Worm (Caenorhabditis elegans) whole organism, L1 larva: ENCODE data around the gene mdt-21.
A peak's percentile ranks its signal among the peaks of the same experiment; 100 is the strongest.

Experiments used
- C04F5.9 ChIP-seq: sonication (generic microtip); optimal IDR thresholded peaks from 2 replicates; lab custom pipeline; 2016; ENCODE audit warnings: missing genetic modification characterization, missing compliant biosample characterization
- C34B4.2 ChIP-seq: sonication (generic microtip); optimal IDR thresholded peaks from 2 replicates; lab custom pipeline; 2017; ENCODE audit warnings: mild to moderate bottlenecking, missing genetic modification characterization, missing compliant biosample characterization
- alr-1 ChIP-seq: fragments of 200-800 bp; sonication (Bioruptor generic); optimal IDR thresholded peaks from 2 replicates; lab custom pipeline; 2018; ENCODE audit warnings: borderline replicate concordance, mild to moderate bottlenecking, missing genetic modification characterization, missing compliant biosample characterization
- blmp-1 ChIP-seq: fragments of 150-350 bp; optimal IDR thresholded peaks from 2 replicates; lab custom pipeline; 2014; ENCODE audit warnings: missing biosample characterization, missing genetic modification characterization
- ceh-63 ChIP-seq: fragments of 200-800 bp; sonication (Bioruptor generic); optimal IDR thresholded peaks from 2 replicates; lab custom pipeline; 2018; ENCODE audit warnings: mild to moderate bottlenecking, missing genetic modification characterization, missing compliant biosample characterization
- ceh-8 ChIP-seq: fragments of 200-800 bp; sonication (Bioruptor generic); optimal IDR thresholded peaks from 2 replicates; lab custom pipeline; 2018; ENCODE audit warnings: mild to moderate bottlenecking, missing genetic modification characterization, moderate library complexity, missing compliant biosample characterization
- ceh-82 ChIP-seq, 3 experiments: fragments of 150-350 bp in 1 of 3; sonication (generic microtip) in 2 of 3; optimal IDR thresholded peaks; 2 replicates each; lab custom pipeline; 2014 to 2017; ENCODE audit warnings: missing biosample characterization in 3 of 3, missing genetic modification characterization in 3 of 3
- ceh-88 ChIP-seq: fragments of 200-800 bp; sonication (Bioruptor generic); IDR thresholded peaks from 2 replicates; pipeline ENCODE4 v1.3.6; 2022; ENCODE audit warnings: missing genetic modification characterization, missing compliant biosample characterization
- ceh-90 ChIP-seq: sonication (generic microtip); optimal IDR thresholded peaks from 2 replicates; lab custom pipeline; 2016; ENCODE audit warnings: missing genetic modification characterization, missing compliant biosample characterization
- dpl-1 ChIP-seq, 3 experiments: fragments of 150-350 bp in 2 of 3; sonication (generic microtip) in 1 of 3; optimal IDR thresholded peaks; 2 replicates each; lab custom pipeline; 2014 to 2017; ENCODE audit warnings: missing biosample characterization in 3 of 3, missing genetic modification characterization in 3 of 3, missing genetic modification reagents in 3 of 3
- efl-1 ChIP-seq, 4 experiments: fragments of 150-350 bp; optimal IDR thresholded peaks in 3 of 4; peaks in 1 of 4; 1 replicate in 1 of 4; 2 replicates in 3 of 4; lab custom pipeline; 2014; ENCODE audit warnings: missing biosample characterization in 2 of 4, missing genetic modification characterization in 2 of 4, missing genetic modification reagents in 2 of 4
- efl-3 ChIP-seq: fragments of 200-800 bp; sonication (Bioruptor generic); optimal IDR thresholded peaks from 2 replicates; lab custom pipeline; 2018; ENCODE audit warnings: mild to moderate bottlenecking, missing genetic modification characterization, missing compliant biosample characterization
- egl-13 ChIP-seq: sonication (generic microtip); optimal IDR thresholded peaks from 2 replicates; lab custom pipeline; 2016; ENCODE audit warnings: missing genotype, missing genetic modification reagents, missing genetic modification characterization, missing compliant biosample characterization
- egl-27 ChIP-seq, 2 experiments: fragments of 150-350 bp in 1 of 2; sonication (generic microtip); optimal IDR thresholded peaks; 3 replicates each; lab custom pipeline; 2017 to 2018; ENCODE audit warnings: missing biosample characterization in 2 of 2, missing genetic modification characterization in 2 of 2, missing genetic modification reagents in 2 of 2
- elt-2 ChIP-seq: sonication (generic microtip); optimal IDR thresholded peaks from 2 replicates; lab custom pipeline; 2016; ENCODE audit warnings: missing genetic modification characterization, mild to moderate bottlenecking, inconsistent platforms, missing compliant biosample characterization, missing genetic modification reagents
- fkh-4 ChIP-seq: sonication (generic microtip); optimal IDR thresholded peaks from 2 replicates; lab custom pipeline; 2016; ENCODE audit warnings: missing compliant biosample characterization, missing genetic modification characterization, borderline replicate concordance
- grh-1 ChIP-seq: fragments of 200-800 bp; sonication (Bioruptor generic); IDR thresholded peaks from 2 replicates; pipeline ENCODE4 v1.3.6; 2022; ENCODE audit warnings: missing genetic modification reagents, missing genetic modification characterization, missing compliant biosample characterization
- hpl-2 ChIP-seq: fragments of 150-350 bp; optimal IDR thresholded peaks from 2 replicates; lab custom pipeline; 2014; ENCODE audit warnings: missing biosample characterization, missing genetic modification reagents, missing genetic modification characterization
- jun-1 ChIP-seq: fragments of 150-350 bp; optimal IDR thresholded peaks from 2 replicates; lab custom pipeline; 2014; ENCODE audit warnings: missing biosample characterization, missing genetic modification reagents, missing genetic modification characterization
- lin-13 ChIP-seq: fragments of 150-350 bp; optimal IDR thresholded peaks from 2 replicates; lab custom pipeline; 2014; ENCODE audit warnings: missing biosample characterization, missing genetic modification reagents, missing genetic modification characterization
- lin-14 ChIP-seq: fragments of 200-800 bp; sonication (Bioruptor generic); optimal IDR thresholded peaks from 2 replicates; lab custom pipeline; 2018; ENCODE audit warnings: mild to moderate bottlenecking, missing genetic modification characterization, moderate library complexity, missing compliant biosample characterization
- lin-35 ChIP-seq, 2 experiments: fragments of 150-350 bp; optimal IDR thresholded peaks; 2 replicates each; lab custom pipeline; 2014; ENCODE audit warnings: missing biosample characterization in 2 of 2, missing genetic modification characterization in 2 of 2, missing genetic modification reagents in 2 of 2
- lsy-2 ChIP-seq, 2 experiments: fragments of 150-350 bp; optimal IDR thresholded peaks; 2 replicates each; lab custom pipeline; 2014; ENCODE audit warnings: missing biosample characterization in 2 of 2, missing genetic modification characterization in 2 of 2
- mab-9 ChIP-seq: fragments of 200-800 bp; sonication (Bioruptor generic); IDR thresholded peaks from 2 replicates; pipeline ENCODE4 v1.3.6; 2022; ENCODE audit warnings: missing genetic modification reagents, missing genetic modification characterization, missing compliant biosample characterization
- mef-2 ChIP-seq: fragments of 150-350 bp; optimal IDR thresholded peaks from 2 replicates; lab custom pipeline; 2014; ENCODE audit warnings: missing biosample characterization, missing genetic modification characterization
- mep-1 ChIP-seq: fragments of 150-350 bp; optimal IDR thresholded peaks from 2 replicates; lab custom pipeline; 2014; ENCODE audit warnings: missing biosample characterization, missing genetic modification characterization
- nhr-12 ChIP-seq: sonication (generic microtip); optimal IDR thresholded peaks from 2 replicates; lab custom pipeline; 2017; ENCODE audit warnings: missing biosample characterization, missing genetic modification characterization
- nhr-237 ChIP-seq: fragments of 150-350 bp; optimal IDR thresholded peaks from 2 replicates; lab custom pipeline; 2014; ENCODE audit warnings: missing biosample characterization, missing genetic modification characterization
- nhr-28 ChIP-seq: fragments of 150-350 bp; optimal IDR thresholded peaks from 2 replicates; lab custom pipeline; 2014; ENCODE audit warnings: missing biosample characterization, missing genetic modification characterization
- nhr-47 ChIP-seq: sonication (generic microtip); optimal IDR thresholded peaks from 2 replicates; lab custom pipeline; 2016; ENCODE audit warnings: mild to moderate bottlenecking, missing genetic modification characterization, moderate library complexity, missing compliant biosample characterization
- nhr-71 ChIP-seq: sonication (generic microtip); optimal IDR thresholded peaks from 2 replicates; lab custom pipeline; 2016; ENCODE audit warnings: mild to moderate bottlenecking, missing genetic modification characterization, moderate library complexity, missing compliant biosample characterization
- nhr-90 ChIP-seq: sonication (generic microtip); optimal IDR thresholded peaks from 2 replicates; lab custom pipeline; 2016; ENCODE audit warnings: mild to moderate bottlenecking, missing genetic modification characterization, missing compliant biosample characterization; ENCODE audit not compliant: poor library complexity
- snpc-4 ChIP-seq: fragments of 150-350 bp; optimal IDR thresholded peaks from 2 replicates; lab custom pipeline; 2014; ENCODE audit warnings: missing biosample characterization, missing genetic modification characterization
- snu-23 ChIP-seq: sonication (generic microtip); optimal IDR thresholded peaks from 2 replicates; lab custom pipeline; 2016; ENCODE audit warnings: missing genetic modification characterization, missing compliant biosample characterization
- sox-4 ChIP-seq: sonication (generic microtip); optimal IDR thresholded peaks from 2 replicates; lab custom pipeline; 2016; ENCODE audit warnings: missing genetic modification characterization, missing compliant biosample characterization
- tlp-1 ChIP-seq: fragments of 150-350 bp; optimal IDR thresholded peaks from 2 replicates; lab custom pipeline; 2014; ENCODE audit warnings: missing biosample characterization, missing genetic modification characterization
- unc-62 ChIP-seq: fragments of 150-350 bp; optimal IDR thresholded peaks from 2 replicates; lab custom pipeline; 2014; ENCODE audit warnings: missing biosample characterization, missing genetic modification reagents, missing genetic modification characterization
- xbp-1 ChIP-seq: sonication (generic microtip); optimal IDR thresholded peaks from 2 replicates; lab custom pipeline; 2016; ENCODE audit warnings: missing genetic modification characterization, missing compliant biosample characterization
- zag-1 ChIP-seq: fragments of 150-350 bp; optimal IDR thresholded peaks from 2 replicates; lab custom pipeline; 2014; ENCODE audit warnings: missing biosample characterization, missing genetic modification characterization
- ztf-11 ChIP-seq, 2 experiments: sonication (generic microtip); optimal IDR thresholded peaks; 2 replicates each; lab custom pipeline; 2016 to 2017; ENCODE audit warnings: missing genetic modification characterization in 2 of 2, missing biosample characterization in 1 of 2, missing compliant biosample characterization in 1 of 2

Gene mdt-21

ce11 chrIII:11777321-11777720, at the start of gene mdt-21:
Gene mdt-21, plus strand, starts transcription at chrIII:11777621.
- TF ChIP-seq dpl-1 (GFP tag; optimal IDR thresholded peaks at IDR 0.05; lab: Kevin White, UChicago) (no peak), ceh-63 (GFP tag; lab: Kevin White, UChicago) (no peak), ceh-82 (tag; optimal IDR thresholded peaks at IDR 0.05; lab: Kevin White, UChicago) (no peak), unc-62 (no peak), mep-1 (tag; lab: Kevin White, UChicago) (no peak)

ce11 chrIII:11730312-11730711, 47.1 kb upstream of the mdt-21 start, which contains the start of gene Y41C4A.18:
Gene Y41C4A.18, plus strand, starts transcription at chrIII:11730612.
- no peak for TF ChIP-seq fkh-4 (tag; lab: Kevin White, UChicago)
- TF ChIP-seq alr-1 = no peak
- TF ChIP-seq lin-13 (GFP tag; lab: Kevin White, UChicago) = no peak
- no peak for TF ChIP-seq nhr-90
- TF ChIP-seq mef-2 (tag; lab: Kevin White, UChicago) = no peak
- TF ChIP-seq hpl-2 (GFP tag; lab: Kevin White, UChicago) = no peak
- no peak for TF ChIP-seq grh-1 (GFP tag; lab: Robert Waterston, UW)
- no peak for TF ChIP-seq zag-1
- no peak for TF ChIP-seq lin-35 (GFP tag; optimal IDR thresholded peaks at IDR 0.05; lab: Kevin White, UChicago)
- TF ChIP-seq dpl-1 (GFP tag; optimal IDR thresholded peaks at IDR 0.05; lab: Kevin White, UChicago) = no peak
- no peak for TF ChIP-seq egl-13 (tag; lab: Kevin White, UChicago)
- TF ChIP-seq efl-3 (GFP tag; lab: Kevin White, UChicago) = no peak
- no peak for TF ChIP-seq nhr-28
- TF ChIP-seq ceh-90 (tag; lab: Kevin White, UChicago) = no peak
- TF ChIP-seq ztf-11 (tag; optimal IDR thresholded peaks at IDR 0.05; lab: Kevin White, UChicago) = no peak
- TF ChIP-seq nhr-12 (tag; lab: Kevin White, UChicago) = no peak
- no peak for TF ChIP-seq mab-9 (GFP tag; lab: Robert Waterston, UW)
- no peak for TF ChIP-seq C34B4.2 (tag; lab: Kevin White, UChicago)

- TF ChIP-seq ceh-82 (tag; optimal IDR thresholded peaks at IDR 0.05; lab: Kevin White, UChicago) = no peak
- TF ChIP-seq efl-1 (optimal IDR thresholded peaks at IDR 0.05; lab: Kevin White, UChicago) = no peak
- peak in 1 of 2 experiments; percentile 65 for TF ChIP-seq efl-1 (GFP tag; optimal IDR thresholded peaks at IDR 0.05 in 1 of 2; lab: Kevin White, UChicago)
- no peak for TF ChIP-seq snu-23
- no peak for TF ChIP-seq jun-1 (tag; lab: Kevin White, UChicago)
- no peak for TF ChIP-seq mep-1 (tag; lab: Kevin White, UChicago)
- TF ChIP-seq egl-13 (tag; lab: Kevin White, UChicago) = no peak
Observed at ce11 chrIII:11730850-11731249, 46.6 kb upstream of the mdt-21 start.

ce11 chrIII:11731491-11731890, 45.9 kb upstream of the mdt-21 start:
- TF ChIP-seq efl-3 (GFP tag; lab: Kevin White, UChicago) = no peak
- peak; percentile 56 for TF ChIP-seq blmp-1 (tag; lab: Kevin White, UChicago)
- no peak for TF ChIP-seq efl-1 (optimal IDR thresholded peaks at IDR 0.05; lab: Kevin White, UChicago)
- peak in 1 of 2 experiments; percentile 69 for TF ChIP-seq efl-1 (GFP tag; optimal IDR thresholded peaks at IDR 0.05 in 1 of 2; lab: Kevin White, UChicago)

ce11 chrIII:11732056-11732455, 45.4 kb upstream of the mdt-21 start, which contains the start of gene Y41C4A.21:
Gene Y41C4A.21, plus strand, starts transcription at chrIII:11732356.
- no peak for TF ChIP-seq elt-2
- TF ChIP-seq egl-27 (tag; optimal IDR thresholded peaks at IDR 0.05; lab: Kevin White, UChicago) = no peak
- no peak for TF ChIP-seq ceh-88 (GFP tag; lab: Robert Waterston, UW)
- no peak for TF ChIP-seq egl-13 (tag; lab: Kevin White, UChicago)
- TF ChIP-seq C34B4.2 (tag; lab: Kevin White, UChicago) = no peak
- TF ChIP-seq lin-14 = no peak
- TF ChIP-seq jun-1 (tag; lab: Kevin White, UChicago) = no peak
- TF ChIP-seq xbp-1 (tag; lab: Kevin White, UChicago) = no peak
- TF ChIP-seq nhr-47 (tag; lab: Kevin White, UChicago) = no peak
- no peak for TF ChIP-seq C04F5.9 (tag; lab: Kevin White, UChicago)
- no peak for TF ChIP-seq snpc-4 (tag; lab: Kevin White, UChicago)
- TF ChIP-seq hpl-2 (GFP tag; lab: Kevin White, UChicago) = no peak
- no peak for TF ChIP-seq sox-4 (tag; lab: Kevin White, UChicago)
- TF ChIP-seq lsy-2 (tag; optimal IDR thresholded peaks at IDR 0.05; lab: Kevin White, UChicago) = no peak
- no peak for TF ChIP-seq nhr-237 (tag; lab: Kevin White, UChicago)
- TF ChIP-seq tlp-1 (tag; lab: Kevin White, UChicago) = no peak
- TF ChIP-seq nhr-71 = no peak
- TF ChIP-seq ceh-8 (GFP tag; lab: Kevin White, UChicago) = no peak
- no peak for TF ChIP-seq efl-1 (optimal IDR thresholded peaks at IDR 0.05; lab: Kevin White, UChicago)
- TF ChIP-seq efl-1 (GFP tag; optimal IDR thresholded peaks at IDR 0.05 in 1 of 2; lab: Kevin White, UChicago) = no peak
- TF ChIP-seq, all 84 proteins: peak for 0
